Fruit fly (Drosophila melanogaster) whole organism, embryonic: ENCODE data around the gene mRpL20.

ENCODE experiments used
- Antp ChIP-seq: fragments of 200-800 bp; sonication (Bioruptor generic); optimal IDR thresholded peaks from 3 replicates; lab custom pipeline; 2016; ENCODE audit warnings: missing biosample characterization, missing genetic modification characterization
- BtbVII ChIP-seq: fragments of 200-800 bp; sonication (Bioruptor generic); optimal IDR thresholded peaks from 3 replicates; lab custom pipeline; 2017; ENCODE audit warnings: missing biosample characterization, mild to moderate bottlenecking, missing genetic modification characterization
- C15 ChIP-seq: fragments of 200-800 bp; sonication (Bioruptor generic); IDR thresholded peaks from 3 replicates; pipeline ENCODE4 v1.3.6; 2022; ENCODE audit warnings: missing biosample characterization, missing genetic modification characterization
- CG10147 ChIP-seq: fragments of 200-800 bp; sonication (Bioruptor generic); optimal IDR thresholded peaks from 2 replicates; lab custom pipeline; 2019; ENCODE audit warnings: missing biosample characterization, mild to moderate bottlenecking, missing genetic modification characterization, moderate library complexity
- CG10209 ChIP-seq: fragments of 200-800 bp; sonication (Bioruptor generic); optimal IDR thresholded peaks from 3 replicates; lab custom pipeline; 2017; ENCODE audit warnings: missing biosample characterization, mild to moderate bottlenecking, missing genetic modification characterization, missing genetic modification reagents
- CG10366 ChIP-seq: fragments of 200-800 bp; sonication (Bioruptor generic); IDR thresholded peaks from 2 replicates; pipeline ENCODE4 v1.3.6; 2022; ENCODE audit warnings: missing biosample characterization, missing genetic modification characterization
- CG12104 ChIP-seq: fragments of 200-800 bp; sonication (Bioruptor generic); optimal IDR thresholded peaks from 3 replicates; lab custom pipeline; 2016; ENCODE audit warnings: missing biosample characterization, missing genetic modification characterization
- CG13424 ChIP-seq: fragments of 200-800 bp; sonication (Bioruptor generic); optimal IDR thresholded peaks from 2 replicates; lab custom pipeline; 2019; ENCODE audit warnings: missing biosample characterization, mild to moderate bottlenecking, missing genetic modification characterization, moderate library complexity
- CG15696 ChIP-seq: fragments of 200-800 bp; sonication (Bioruptor generic); optimal IDR thresholded peaks from 2 replicates; lab custom pipeline; 2019; ENCODE audit warnings: missing biosample characterization, mild to moderate bottlenecking, missing genetic modification characterization, moderate library complexity
- CG1602 ChIP-seq: fragments of 200-800 bp; sonication (Bioruptor generic); optimal IDR thresholded peaks from 3 replicates; lab custom pipeline; 2016; ENCODE audit warnings: missing biosample characterization, missing genetic modification characterization
- CG16779 ChIP-seq: fragments of 200-800 bp; sonication (Bioruptor generic); IDR thresholded peaks from 2 replicates; pipeline ENCODE4 v1.3.6; 2022; ENCODE audit warnings: missing biosample characterization, missing genetic modification characterization
- CG18764 ChIP-seq: fragments of 200-800 bp; sonication (Bioruptor generic); optimal IDR thresholded peaks from 3 replicates; lab custom pipeline; 2016; ENCODE audit warnings: missing biosample characterization, missing genetic modification characterization
- CG2116 ChIP-seq: fragments of 200-800 bp; sonication (Bioruptor generic); optimal IDR thresholded peaks from 3 replicates; lab custom pipeline; 2018; ENCODE audit warnings: missing biosample characterization, mild to moderate bottlenecking, missing genetic modification characterization
- CG2889 ChIP-seq: fragments of 200-800 bp; sonication (Bioruptor generic); IDR thresholded peaks from 3 replicates; pipeline ENCODE4 v1.3.6; 2022; ENCODE audit warnings: missing biosample characterization, missing genetic modification characterization
- CG30431 ChIP-seq: fragments of 200-800 bp; sonication (Bioruptor generic); optimal IDR thresholded peaks from 2 replicates; lab custom pipeline; 2017; ENCODE audit warnings: missing biosample characterization, missing genetic modification characterization
- CG31365 ChIP-seq: fragments of 200-800 bp; sonication (Bioruptor generic); optimal IDR thresholded peaks from 2 replicates; lab custom pipeline; 2018; ENCODE audit warnings: missing biosample characterization, mild to moderate bottlenecking, missing genetic modification characterization
- CG3995 ChIP-seq: fragments of 200-800 bp; sonication (Bioruptor generic); optimal IDR thresholded peaks from 3 replicates; lab custom pipeline; 2016; ENCODE audit warnings: missing biosample characterization, missing genetic modification characterization
- CG43689 ChIP-seq: fragments of 200-800 bp; sonication (Bioruptor generic); IDR thresholded peaks from 2 replicates; pipeline ENCODE4 v1.3.6; 2022; ENCODE audit warnings: missing biosample characterization, missing genetic modification characterization
- CG4617 ChIP-seq: fragments of 200-800 bp; sonication (Bioruptor generic); optimal IDR thresholded peaks from 3 replicates; lab custom pipeline; 2016; ENCODE audit warnings: missing biosample characterization, missing genetic modification characterization, borderline replicate concordance
- CG4854 ChIP-seq: fragments of 200-800 bp; sonication (Bioruptor generic); optimal IDR thresholded peaks from 2 replicates; lab custom pipeline; 2016; ENCODE audit warnings: missing biosample characterization, missing genetic modification characterization, inconsistent platforms
- CG6272 ChIP-seq: fragments of 200-800 bp; sonication (Bioruptor generic); IDR thresholded peaks from 2 replicates; pipeline ENCODE4 v1.3.6; 2022; ENCODE audit warnings: missing biosample characterization, missing genetic modification characterization
- CG8924 ChIP-seq: fragments of 200-800 bp; optimal IDR thresholded peaks from 3 replicates; lab custom pipeline; 2019; ENCODE audit warnings: missing biosample characterization, mild to moderate bottlenecking, missing genetic modification characterization, moderate library complexity
- CG8944 ChIP-seq: fragments of 200-800 bp; sonication (Bioruptor generic); optimal IDR thresholded peaks from 3 replicates; lab custom pipeline; 2016; ENCODE audit warnings: missing biosample characterization, missing genetic modification characterization
- CG9876 ChIP-seq: fragments of 200-800 bp; sonication (Bioruptor generic); optimal IDR thresholded peaks from 2 replicates; lab custom pipeline; 2016; ENCODE audit warnings: missing biosample characterization, missing genetic modification characterization
- CG9932 ChIP-seq: fragments of 200-800 bp; sonication (Bioruptor generic); IDR thresholded peaks from 2 replicates; pipeline ENCODE4 v1.3.6; 2022; ENCODE audit warnings: missing biosample characterization, missing genetic modification characterization
- Dad ChIP-seq: fragments of 200-800 bp; sonication (Bioruptor generic); optimal IDR thresholded peaks from 3 replicates; lab custom pipeline; 2016; ENCODE audit warnings: missing biosample characterization, missing genetic modification characterization
- Dek ChIP-seq: fragments of 200-800 bp; sonication (Bioruptor generic); optimal IDR thresholded peaks from 3 replicates; lab custom pipeline; 2019; ENCODE audit warnings: missing biosample characterization, mild to moderate bottlenecking, missing genetic modification characterization, moderate library complexity
- HLH4C ChIP-seq: fragments of 200-800 bp; sonication (Bioruptor generic); IDR thresholded peaks from 3 replicates; pipeline ENCODE4 v1.3.6; 2022; ENCODE audit warnings: missing biosample characterization, missing genetic modification characterization; ENCODE audit not compliant: partially characterized antibody
- HLH54F ChIP-seq: fragments of 200-800 bp; sonication (Bioruptor generic); optimal IDR thresholded peaks from 3 replicates; lab custom pipeline; 2016; ENCODE audit warnings: missing biosample characterization, missing genetic modification characterization
- Oaz ChIP-seq: fragments of 200-800 bp; sonication (Bioruptor generic); IDR thresholded peaks from 2 replicates; pipeline ENCODE4 v1.3.6; 2022; ENCODE audit warnings: missing biosample characterization, missing genetic modification characterization
- Optix ChIP-seq: fragments of 200-800 bp; sonication (Bioruptor generic); IDR thresholded peaks from 3 replicates; pipeline ENCODE4 v1.3.6; 2022; ENCODE audit warnings: missing biosample characterization, missing genetic modification characterization
- Rfx ChIP-seq: fragments of 200-800 bp; sonication (Bioruptor generic); IDR thresholded peaks from 2 replicates; pipeline ENCODE4 v1.3.6; 2022; ENCODE audit warnings: missing biosample characterization, missing genetic modification characterization
- Scr ChIP-seq: fragments of 200-800 bp; sonication (Bioruptor generic); IDR thresholded peaks from 2 replicates; pipeline ENCODE4 v1.3.6; 2022; ENCODE audit warnings: missing biosample characterization, missing genetic modification characterization; ENCODE audit not compliant: partially characterized antibody
- Xrp1 ChIP-seq: fragments of 200-800 bp; sonication (Bioruptor generic); IDR thresholded peaks from 2 replicates; pipeline ENCODE4 v1.3.6; 2022; ENCODE audit warnings: missing biosample characterization, missing genetic modification characterization
- bbx ChIP-seq: fragments of 200-800 bp; sonication (Bioruptor generic); IDR thresholded peaks from 2 replicates; pipeline ENCODE4 v1.3.6; 2022; ENCODE audit warnings: missing biosample characterization, missing genetic modification characterization; ENCODE audit not compliant: partially characterized antibody
- crol ChIP-seq: fragments of 200-800 bp; sonication (Bioruptor generic); IDR thresholded peaks from 2 replicates; pipeline ENCODE4 v1.3.6; 2022; ENCODE audit warnings: missing biosample characterization, missing genetic modification characterization
- eyg ChIP-seq: fragments of 200-800 bp; sonication (Bioruptor generic); optimal IDR thresholded peaks from 3 replicates; lab custom pipeline; 2016; ENCODE audit warnings: missing biosample characterization, missing genetic modification characterization
- ftz-f1 ChIP-seq: fragments of 200-800 bp; sonication (Bioruptor generic); optimal IDR thresholded peaks from 2 replicates; lab custom pipeline; 2016; ENCODE audit warnings: missing biosample characterization, missing genetic modification characterization
- grn ChIP-seq: fragments of 200-800 bp; sonication (Bioruptor generic); optimal IDR thresholded peaks from 3 replicates; lab custom pipeline; 2017; ENCODE audit warnings: missing biosample characterization, missing genetic modification characterization
- gsb ChIP-seq: fragments of 200-800 bp; sonication (Bioruptor generic); IDR thresholded peaks from 2 replicates; pipeline ENCODE4 v1.3.6; 2022; ENCODE audit warnings: missing biosample characterization, missing genetic modification characterization
- gsb-n ChIP-seq: fragments of 200-800 bp; sonication (Bioruptor generic); optimal IDR thresholded peaks from 3 replicates; lab custom pipeline; 2018; ENCODE audit warnings: missing biosample characterization, mild to moderate bottlenecking, missing genetic modification characterization
- hkb ChIP-seq, 2 experiments: fragments of 200-800 bp in 1 of 2; fragments of >200 bp in 1 of 2; sonication (Bioruptor generic) in 1 of 2; IDR thresholded peaks in 1 of 2; optimal IDR thresholded peaks in 1 of 2; 2 replicates each; pipeline versions ENCODE4 v1.3.6 to Lab custom; 2017 to 2022; ENCODE audit warnings: missing biosample characterization in 1 of 2, missing genetic modification characterization in 1 of 2
- lab ChIP-seq: fragments of 200-800 bp; sonication (Bioruptor generic); optimal IDR thresholded peaks from 3 replicates; lab custom pipeline; 2017; ENCODE audit warnings: missing biosample characterization, missing genetic modification characterization, mild to moderate bottlenecking, moderate library complexity, missing genetic modification reagents
- maf-S ChIP-seq: fragments of 200-800 bp; sonication (Bioruptor generic); optimal IDR thresholded peaks from 2 replicates; lab custom pipeline; 2016; ENCODE audit warnings: missing biosample characterization, missing genetic modification characterization
- ranshi ChIP-seq: fragments of 200-800 bp; sonication (Bioruptor generic); IDR thresholded peaks from 2 replicates; pipeline ENCODE4 v1.3.6; 2022; ENCODE audit warnings: missing biosample characterization, missing genetic modification characterization
- rib ChIP-seq: fragments of 200-800 bp; sonication (Bioruptor generic); IDR thresholded peaks from 2 replicates; pipeline ENCODE4 v1.3.6; 2022; ENCODE audit warnings: missing biosample characterization, missing genetic modification characterization
- shn ChIP-seq: fragments of 200-800 bp; sonication (Bioruptor generic); optimal IDR thresholded peaks from 3 replicates; lab custom pipeline; 2016; ENCODE audit warnings: missing biosample characterization, missing genetic modification characterization
- sima ChIP-seq: fragments of 200-800 bp; sonication (Bioruptor generic); optimal IDR thresholded peaks from 2 replicates; lab custom pipeline; 2016; ENCODE audit warnings: missing biosample characterization, missing genetic modification characterization
- vnd ChIP-seq: fragments of 200-800 bp; sonication (Bioruptor generic); IDR thresholded peaks from 3 replicates; pipeline ENCODE4 v1.3.6; 2022; ENCODE audit warnings: missing biosample characterization, missing genetic modification characterization; ENCODE audit not compliant: partially characterized antibody
- wek ChIP-seq: fragments of 200-800 bp; sonication (Bioruptor generic); optimal IDR thresholded peaks from 3 replicates; lab custom pipeline; 2018; ENCODE audit warnings: missing biosample characterization, mild to moderate bottlenecking, missing genetic modification characterization, moderate library complexity
- wor ChIP-seq: fragments of 200-800 bp; sonication (Bioruptor generic); IDR thresholded peaks from 2 replicates; pipeline ENCODE4 v1.3.6; 2022; ENCODE audit warnings: missing biosample characterization, missing genetic modification characterization

The mRpL20 gene

dm6 chr3L:13017803-13018324 lies at the start of gene mRpL20, which contains the start of gene Icmt:
TSS of gene mRpL20 (minus strand) at chr3L:13017867.
TSS of gene Icmt (plus strand) at chr3L:13018266.
- TF ChIP-seq CG2116 = peak; percentile 83
- TF ChIP-seq CG30431 (GFP tag; lab: Kevin White, UChicago) = peak; percentile 76
- TF ChIP-seq BtbVII = peak; percentile 72
- peak; percentile 93 for TF ChIP-seq C15 (GFP tag; lab: Robert Waterston, UW)
- peak; percentile 85 for TF ChIP-seq Scr
- TF ChIP-seq CG16779 (GFP tag; lab: Robert Waterston, UW) = peak; percentile 89
- TF ChIP-seq bbx = peak; percentile 75
- peak; percentile 97 for TF ChIP-seq CG10366 (GFP tag; lab: Robert Waterston, UW)
- peak; percentile 96 for TF ChIP-seq gsb-n
- TF ChIP-seq HLH4C (GFP tag; lab: Robert Waterston, UW) = peak; percentile 93
- TF ChIP-seq hkb (optimal IDR thresholded peaks at IDR 0.05; lab: Kevin White, UChicago) = no peak
- TF ChIP-seq hkb (GFP tag; IDR thresholded peaks at IDR 0.05; lab: Robert Waterston, UW) = peak; percentile 96
- TF ChIP-seq maf-S (GFP tag; lab: Kevin White, UChicago) = peak; percentile 37
- TF ChIP-seq sima (GFP tag; lab: Kevin White, UChicago) = no peak
- peak; percentile 96 for TF ChIP-seq ranshi (GFP tag; lab: Robert Waterston, UW)
- peak; percentile 93 for TF ChIP-seq CG8924
- TF ChIP-seq wor (GFP tag; lab: Robert Waterston, UW) = peak; percentile 93
- peak; percentile 38 for TF ChIP-seq CG8944 (GFP tag; lab: Kevin White, UChicago)
- peak; percentile 54 for TF ChIP-seq CG4617 (GFP tag; lab: Kevin White, UChicago)
- no peak for TF ChIP-seq grn
- peak; percentile 92 for TF ChIP-seq CG2889 (GFP tag; lab: Robert Waterston, UW)
- peak; percentile 91 for TF ChIP-seq lab
- no peak for TF ChIP-seq CG9876 (GFP tag; lab: Kevin White, UChicago)
- TF ChIP-seq CG6272 = peak; percentile 98
- no peak for TF ChIP-seq CG4854
- peak; percentile 50; the same call in 1 of the 2 replicates for TF ChIP-seq crol (GFP tag; lab: Robert Waterston, UW)
- TF ChIP-seq Optix (GFP tag; lab: Robert Waterston, UW) = no peak
- peak; percentile 63 for TF ChIP-seq wek (GFP tag; lab: Kevin White, UChicago)
- peak; percentile 18 for TF ChIP-seq HLH54F (GFP tag; lab: Kevin White, UChicago)
- peak; percentile 56 for TF ChIP-seq Antp (GFP tag; lab: Kevin White, UChicago)
- peak; percentile 32 for TF ChIP-seq CG3995 (GFP tag; lab: Kevin White, UChicago)
- TF ChIP-seq CG12104 (GFP tag; lab: Kevin White, UChicago) = peak; percentile 72
- peak; percentile 1 for TF ChIP-seq CG31365 (tag; lab: Kevin White, UChicago)
- peak; percentile 94 for TF ChIP-seq gsb (GFP tag; lab: Robert Waterston, UW)
- peak; percentile 98 for TF ChIP-seq Rfx (GFP tag; lab: Robert Waterston, UW)
- peak; percentile 85 for TF ChIP-seq vnd (GFP tag; lab: Robert Waterston, UW)
- TF ChIP-seq CG10147 (GFP tag; lab: Kevin White, UChicago) = peak; percentile 77
- TF ChIP-seq Xrp1 (GFP tag; lab: Robert Waterston, UW) = peak; percentile 97
- TF ChIP-seq Dad (GFP tag; lab: Kevin White, UChicago) = no peak
- TF ChIP-seq CG13424 (tag; lab: Kevin White, UChicago) = peak; percentile 95
- TF ChIP-seq shn (GFP tag; lab: Kevin White, UChicago) = no peak
- TF ChIP-seq eyg (GFP tag; lab: Kevin White, UChicago) = no peak
- no peak for TF ChIP-seq ftz-f1
- peak; percentile 95 for TF ChIP-seq CG43689 (GFP tag; lab: Robert Waterston, UW)
- TF ChIP-seq Oaz (GFP tag; lab: Robert Waterston, UW) = peak; percentile 93
- peak; percentile 92 for TF ChIP-seq CG1602
- TF ChIP-seq Dek (tag; lab: Kevin White, UChicago) = peak; percentile 97
- peak; percentile 93 for TF ChIP-seq rib (GFP tag; lab: Robert Waterston, UW)
- TF ChIP-seq CG9932 (GFP tag; lab: Robert Waterston, UW) = peak; percentile 95
- TF ChIP-seq CG18764 (GFP tag; lab: Kevin White, UChicago) = peak; percentile 56
- peak; percentile 94 for TF ChIP-seq CG10209 (GFP tag; lab: Kevin White, UChicago)
- TF ChIP-seq CG15696 (tag; lab: Kevin White, UChicago) = peak; percentile 66
